Worm (Caenorhabditis elegans): ENCODE measurements around the gene hum-6.

The hum-6 gene

ce11 chrX:2287977-2288387, 14.9 kb upstream of the hum-6 start (continued):
- TF ChIP-seq elt-1 (tag; optimal IDR thresholded peaks at IDR 0.05; ENCODE audit: borderline replicate concordance, insufficient read depth) (no peak), nhr-237 (tag; optimal IDR thresholded peaks at IDR 0.05) (no peak), sem-2 (GFP tag; optimal IDR thresholded peaks at IDR 0.05) (no peak)

- no peak for TF ChIP-seq nhr-76 (tag; optimal IDR thresholded peaks at IDR 0.05)
- TF ChIP-seq ces-1 (GFP tag; optimal IDR thresholded peaks at IDR 0.05) = no peak
- TF ChIP-seq nhr-12 (tag; optimal IDR thresholded peaks at IDR 0.05) = no peak
- no peak for TF ChIP-seq unc-62 (GFP tag; optimal IDR thresholded peaks at IDR 0.05)
- no peak for TF ChIP-seq nhr-28 (tag; optimal IDR thresholded peaks at IDR 0.05)
- no peak for TF ChIP-seq hlh-1 (tag; optimal IDR thresholded peaks at IDR 0.05)
- TF ChIP-seq nhr-2 (tag; optimal IDR thresholded peaks at IDR 0.05) = no peak
- no peak for TF ChIP-seq blmp-1 (tag; optimal IDR thresholded peaks at IDR 0.05)
- no peak for TF ChIP-seq flh-1 (GFP tag; optimal IDR thresholded peaks at IDR 0.05)
- no peak for TF ChIP-seq mab-5 (tag; optimal IDR thresholded peaks at IDR 0.05)
- no peak for TF ChIP-seq lin-13 (tag; optimal IDR thresholded peaks at IDR 0.05)
- TF ChIP-seq bed-3 (GFP tag; optimal IDR thresholded peaks at IDR 0.05) = no peak
- no peak for TF ChIP-seq ceh-83 (GFP tag; optimal IDR thresholded peaks at IDR 0.05)
- no peak for TF ChIP-seq sem-2 (GFP tag; optimal IDR thresholded peaks at IDR 0.05)
- no peak for TF ChIP-seq lin-32 (GFP tag; optimal IDR thresholded peaks at IDR 0.05)
- no peak for TF ChIP-seq lsy-2 (tag; optimal IDR thresholded peaks at IDR 0.05)
- no peak for TF ChIP-seq drap-1 (GFP tag; optimal IDR thresholded peaks at IDR 0.05)
- no peak for TF ChIP-seq ceh-43 (GFP tag; optimal IDR thresholded peaks at IDR 0.05)
- TF ChIP-seq M03D4.4 (tag; optimal IDR thresholded peaks at IDR 0.05) = no peak
Measured at ce11 chrX:2294198-2294800, 8.6 kb upstream of the hum-6 start, which contains the start of gene T10H10.2. Gene T10H10.2 (plus strand): TSS chrX:2294750.

- no peak for TF ChIP-seq lin-13 (tag; optimal IDR thresholded peaks at IDR 0.05)
- no peak for TF ChIP-seq ceh-39 (tag; optimal IDR thresholded peaks at IDR 0.05)
- TF ChIP-seq unc-62 (GFP tag; optimal IDR thresholded peaks at IDR 0.05) = no peak
- no peak for TF ChIP-seq nhr-237 (tag; optimal IDR thresholded peaks at IDR 0.05)
- no peak for TF ChIP-seq nhr-2 (tag; optimal IDR thresholded peaks at IDR 0.05)
- TF ChIP-seq nhr-76 (tag; optimal IDR thresholded peaks at IDR 0.05) = no peak
- TF ChIP-seq mep-1 (tag; optimal IDR thresholded peaks at IDR 0.05) = no peak
- no peak for TF ChIP-seq ces-1 (GFP tag; optimal IDR thresholded peaks at IDR 0.05)
- no peak for TF ChIP-seq mls-2 (tag; optimal IDR thresholded peaks at IDR 0.05)
- TF ChIP-seq nhr-28 (tag; optimal IDR thresholded peaks at IDR 0.05) = no peak
- TF ChIP-seq lsy-2 (tag; optimal IDR thresholded peaks at IDR 0.05) = no peak
- TF ChIP-seq drap-1 (GFP tag; optimal IDR thresholded peaks at IDR 0.05) = no peak
- no peak for TF ChIP-seq ham-2 (GFP tag; optimal IDR thresholded peaks at IDR 0.05)
- TF ChIP-seq unc-39 (tag; optimal IDR thresholded peaks at IDR 0.05) = no peak
- no peak for TF ChIP-seq blmp-1 (tag; optimal IDR thresholded peaks at IDR 0.05)
- TF ChIP-seq flh-1 (GFP tag; optimal IDR thresholded peaks at IDR 0.05) = no peak
- no peak for TF ChIP-seq ztf-11 (tag; optimal IDR thresholded peaks at IDR 0.05)
- TF ChIP-seq bed-3 (GFP tag; optimal IDR thresholded peaks at IDR 0.05) = no peak
Measured at ce11 chrX:2301821-2302220, 1.1 kb upstream of the hum-6 start.

ce11 chrX:2303253-2303652, 371 bp downstream of the hum-6 start:
- TF ChIP-seq lin-13 (tag; optimal IDR thresholded peaks at IDR 0.05) (no peak), mls-2 (tag; optimal IDR thresholded peaks at IDR 0.05) (no peak), mep-1 (tag; optimal IDR thresholded peaks at IDR 0.05) (no peak), ces-1 (GFP tag; optimal IDR thresholded peaks at IDR 0.05) (no peak), hlh-1 (tag; optimal IDR thresholded peaks at IDR 0.05) (no peak), flh-1 (GFP tag; optimal IDR thresholded peaks at IDR 0.05) (no peak), ceh-39 (tag; optimal IDR thresholded peaks at IDR 0.05) (no peak), mab-5 (tag; optimal IDR thresholded peaks at IDR 0.05) (no peak), bed-3 (GFP tag; optimal IDR thresholded peaks at IDR 0.05) (no peak), tbx-8 (GFP tag; optimal IDR thresholded peaks at IDR 0.05) (no peak), nhr-237 (tag; optimal IDR thresholded peaks at IDR 0.05) (no peak), lsy-2 (tag; optimal IDR thresholded peaks at IDR 0.05) (no peak), unc-120 (tag; optimal IDR thresholded peaks at IDR 0.05; ENCODE audit: poor library complexity, severe bottlenecking) (no peak), sem-2 (GFP tag; optimal IDR thresholded peaks at IDR 0.05) (no peak), cnd-1 (tag; optimal IDR thresholded peaks at IDR 0.05) (no peak), nhr-2 (tag; optimal IDR thresholded peaks at IDR 0.05) (no peak), drap-1 (GFP tag; optimal IDR thresholded peaks at IDR 0.05) (no peak), lin-32 (GFP tag; optimal IDR thresholded peaks at IDR 0.05) (no peak), unc-62 (GFP tag; optimal IDR thresholded peaks at IDR 0.05) (no peak)

- no peak for TF ChIP-seq lsy-2 (tag; optimal IDR thresholded peaks at IDR 0.05)
- TF ChIP-seq drap-1 (GFP tag; optimal IDR thresholded peaks at IDR 0.05) = no peak
- no peak for TF ChIP-seq bed-3 (GFP tag; optimal IDR thresholded peaks at IDR 0.05)
Measured at ce11 chrX:2304496-2304895, 1.6 kb downstream of the hum-6 start.
